Worm (Caenorhabditis elegans) whole organism, early embryonic: ENCODE measurements around the gene tasp-1.
"Not testable (repeated sequence)": the region's sequence is repeated elsewhere in the genome, so short reads cannot be mapped to it uniquely, and the experiment has no call there.

ENCODE experiments used
- B0310.2 ChIP-seq: sonication (generic microtip); optimal IDR thresholded peaks from 2 replicates; lab custom pipeline; 2016; ENCODE audit warnings: mild to moderate bottlenecking, missing genetic modification characterization, missing compliant biosample characterization
- F13C5.2 ChIP-seq: sonication (generic microtip); optimal IDR thresholded peaks from 2 replicates; lab custom pipeline; 2017; ENCODE audit warnings: mild to moderate bottlenecking, missing genetic modification characterization, inconsistent platforms, missing compliant biosample characterization
- aly-1 ChIP-seq: sonication (generic microtip); optimal IDR thresholded peaks from 2 replicates; lab custom pipeline; 2016; ENCODE audit warnings: missing genetic modification characterization, missing compliant biosample characterization
- ama-1 ChIP-seq: fragments of 150-350 bp; optimal IDR thresholded peaks from 2 replicates; lab custom pipeline; 2014
- ceh-13 ChIP-seq: fragments of 200-800 bp; sonication (Bioruptor generic); optimal IDR thresholded peaks from 2 replicates; lab custom pipeline; 2018; ENCODE audit warnings: mild to moderate bottlenecking, missing genetic modification characterization, missing compliant biosample characterization
- ceh-36 ChIP-seq: sonication (generic microtip); optimal IDR thresholded peaks from 2 replicates; lab custom pipeline; 2016; ENCODE audit warnings: missing genetic modification characterization, inconsistent platforms, missing compliant biosample characterization
- ets-7 ChIP-seq: sonication (generic microtip); optimal IDR thresholded peaks from 2 replicates; lab custom pipeline; 2016; ENCODE audit warnings: missing genotype, missing genetic modification characterization, missing compliant biosample characterization
- flt-1 ChIP-seq: fragments of 200-800 bp; sonication (Bioruptor generic); IDR thresholded peaks from 2 replicates; pipeline ENCODE4 v1.3.6; 2022; ENCODE audit warnings: missing genetic modification characterization, missing compliant biosample characterization
- hmbx-1 ChIP-seq: sonication (generic microtip); optimal IDR thresholded peaks from 2 replicates; lab custom pipeline; 2016; ENCODE audit warnings: mild to moderate bottlenecking, missing genetic modification characterization, missing compliant biosample characterization
- hmg-4 ChIP-seq: fragments of 200-800 bp; sonication (Bioruptor generic); optimal IDR thresholded peaks from 2 replicates; lab custom pipeline; 2018; ENCODE audit warnings: mild to moderate bottlenecking, missing genetic modification characterization, missing compliant biosample characterization
- hnd-1 ChIP-seq: sonication (generic microtip); optimal IDR thresholded peaks from 2 replicates; lab custom pipeline; 2016; ENCODE audit warnings: missing genetic modification characterization, missing compliant biosample characterization
- pes-1 ChIP-seq: fragments of 200-800 bp; sonication (Bioruptor generic); IDR thresholded peaks from 2 replicates; pipeline ENCODE4 v1.3.6; 2022; ENCODE audit warnings: missing genetic modification reagents, missing genetic modification characterization, missing compliant biosample characterization
- scrt-1 ChIP-seq: fragments of 200-800 bp; sonication (Bioruptor generic); IDR thresholded peaks from 2 replicates; pipeline ENCODE4 v1.3.6; 2022; ENCODE audit warnings: missing genetic modification characterization, missing compliant biosample characterization
- sea-1 ChIP-seq: fragments of 200-800 bp; sonication (Bioruptor generic); conservative IDR thresholded peaks from 2 replicates; pipeline ENCODE4 v1.3.6; 2022; ENCODE audit warnings: missing genetic modification characterization, missing compliant biosample characterization
- tbx-11 ChIP-seq: fragments of 200-800 bp; sonication (Bioruptor generic); IDR thresholded peaks from 2 replicates; pipeline ENCODE4 v1.3.6; 2022; ENCODE audit warnings: missing genetic modification characterization, missing compliant biosample characterization
- tbx-37 ChIP-seq: fragments of 200-800 bp; sonication (Bioruptor generic); conservative IDR thresholded peaks from 2 replicates; pipeline ENCODE4 v1.3.6; 2022; ENCODE audit warnings: missing genetic modification reagents, missing genetic modification characterization, missing compliant biosample characterization
- tra-4 ChIP-seq: sonication (generic microtip); optimal IDR thresholded peaks from 2 replicates; lab custom pipeline; 2017; ENCODE audit warnings: missing genetic modification characterization, missing compliant biosample characterization

The tasp-1 gene

DNA sequence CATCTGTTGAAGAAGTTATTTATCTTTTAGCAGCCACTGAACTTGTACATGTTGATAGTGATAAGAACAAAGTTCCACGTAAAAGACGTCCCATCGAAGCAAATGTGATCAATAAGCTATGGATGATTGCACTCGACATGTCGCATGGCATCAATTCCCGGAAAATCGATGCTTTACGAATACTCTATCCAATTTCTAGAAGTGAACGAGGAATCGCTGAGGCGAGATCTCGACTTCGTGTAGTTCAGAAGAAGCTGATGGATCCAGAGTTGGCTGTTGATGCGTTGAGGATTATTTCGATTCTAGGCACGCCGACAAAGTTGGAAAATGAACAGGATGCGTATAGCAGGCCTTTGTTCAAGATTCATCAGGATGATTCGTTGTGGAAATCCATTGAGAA lies 10.6 kb downstream of the tasp-1 start:
- TF ChIP-seq hnd-1 (tag; lab: Kevin White, UChicago) (no peak), ama-1 (lab: Kevin White, UChicago) (no peak), scrt-1 (GFP tag; lab: Robert Waterston, UW) (no peak), sea-1 (GFP tag; lab: Robert Waterston, UW) (no peak), aly-1 (no peak), ceh-36 (no peak)

DNA sequence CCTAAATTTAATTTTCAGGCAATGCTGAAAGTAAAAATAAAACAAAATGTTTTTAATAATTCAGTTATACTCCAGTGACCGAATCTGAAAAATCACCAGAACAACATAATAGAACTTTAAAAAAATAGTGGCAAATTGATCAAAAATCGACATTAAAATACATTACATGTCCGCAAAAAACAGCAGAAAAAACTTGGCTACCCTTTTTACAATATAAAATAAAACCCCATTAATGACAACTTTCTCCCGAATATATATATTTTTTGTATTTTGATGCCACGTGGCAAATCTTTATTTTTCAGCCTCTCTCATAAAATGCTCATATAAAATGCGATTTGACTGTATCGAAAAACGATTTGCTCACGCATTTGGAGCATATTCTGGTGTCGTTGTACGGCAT lies 22.4 kb downstream of the tasp-1 start, which contains the start of gene ptr-19:
Gene ptr-19 (plus strand): TSS at position 301 of the 400 bp plus-strand sequence.
- TF ChIP-seq flt-1 (GFP tag; lab: Robert Waterston, UW) = no peak
- no peak for TF ChIP-seq ets-7 (tag; lab: Kevin White, UChicago)
- no peak for TF ChIP-seq hnd-1 (tag; lab: Kevin White, UChicago)
- TF ChIP-seq pes-1 (GFP tag; lab: Robert Waterston, UW) = no peak
- TF ChIP-seq hmbx-1 = no peak
- no peak for TF ChIP-seq ceh-36
- no peak for TF ChIP-seq aly-1
- TF ChIP-seq F13C5.2 (tag; lab: Kevin White, UChicago) = no peak
- TF ChIP-seq tra-4 (tag; lab: Kevin White, UChicago) = no peak
- TF ChIP-seq scrt-1 (GFP tag; lab: Robert Waterston, UW) = no peak
- TF ChIP-seq tbx-11 (GFP tag; lab: Robert Waterston, UW) = no peak

DNA sequence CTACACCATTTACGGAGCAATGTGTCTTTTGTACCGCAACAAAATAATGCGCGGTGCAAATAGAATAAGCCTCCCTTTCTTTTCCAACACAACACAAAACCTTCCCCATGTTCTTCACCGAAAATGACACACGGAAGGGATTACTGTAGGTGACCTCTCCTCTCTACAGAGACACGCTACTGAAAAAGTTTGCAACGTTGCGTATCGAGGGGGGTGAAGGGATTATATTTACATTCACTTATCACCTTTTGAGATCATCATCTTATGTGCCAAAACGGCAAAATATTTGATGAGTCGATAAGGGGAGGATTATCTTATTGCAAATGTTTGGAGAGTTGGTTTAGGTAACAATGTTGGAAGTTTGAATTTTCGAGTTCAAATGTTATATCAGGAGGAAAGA lies 23.9 kb downstream of the tasp-1 start:
- TF ChIP-seq ceh-13 (GFP tag; lab: Kevin White, UChicago) (no peak), ceh-36 (peak; percentile 41)

DNA sequence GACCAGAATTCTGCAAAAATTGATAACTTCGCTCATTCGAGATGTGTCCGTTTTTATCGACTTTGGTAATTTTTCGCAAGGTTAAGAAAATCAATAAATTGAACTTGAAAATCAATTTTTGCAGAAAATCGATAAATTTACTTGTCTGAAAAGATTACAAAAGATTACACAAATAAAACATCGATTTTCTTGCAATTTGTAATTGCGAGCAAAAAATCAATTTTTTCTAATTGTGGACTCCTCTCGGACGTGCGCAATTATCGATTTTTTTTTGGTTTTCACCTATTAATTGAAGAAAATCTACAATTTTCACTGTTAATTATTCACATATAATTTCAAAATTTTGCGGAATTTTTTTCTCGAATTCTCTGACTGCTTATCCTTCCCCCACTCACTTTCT lies 32.1 kb downstream of the tasp-1 start:
- TF ChIP-seq tbx-37 (GFP tag; lab: Robert Waterston, UW) (no peak), ets-7 (tag; lab: Kevin White, UChicago) (no peak), tra-4 (tag; lab: Kevin White, UChicago) (no peak), ama-1 (lab: Kevin White, UChicago) (no peak), F13C5.2 (tag; lab: Kevin White, UChicago) (no peak)

DNA sequence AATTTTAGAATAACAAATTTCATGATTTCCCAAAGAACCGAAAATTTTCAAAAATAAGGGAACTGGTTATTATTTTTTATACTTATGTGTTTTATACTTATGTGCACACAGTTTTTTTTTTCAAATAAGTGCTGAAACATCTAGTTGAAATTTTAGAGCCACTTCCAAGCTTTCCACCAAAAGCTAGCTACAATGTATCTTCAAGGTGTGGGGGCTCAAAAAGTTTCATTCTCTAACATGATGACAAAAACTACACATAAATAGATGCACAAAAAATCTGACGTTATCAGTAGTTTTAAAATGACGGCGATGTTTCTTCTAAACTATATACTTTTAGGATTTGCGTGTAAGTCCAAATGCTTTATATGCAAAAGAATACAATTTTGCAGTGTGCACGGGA lies 34.9 kb downstream of the tasp-1 start, which contains the start of gene clec-163:
Gene clec-163 (plus strand): TSS at position 301 of the 400 bp plus-strand sequence.
- TF ChIP-seq hmg-4 = no peak
- TF ChIP-seq aly-1 = no peak
- TF ChIP-seq hmbx-1 = no peak
- no peak for TF ChIP-seq ceh-36
- TF ChIP-seq tbx-11 (GFP tag; lab: Robert Waterston, UW) = no peak
- no peak for TF ChIP-seq flt-1 (GFP tag; lab: Robert Waterston, UW)
- no peak for TF ChIP-seq sea-1 (GFP tag; lab: Robert Waterston, UW)
- TF ChIP-seq ets-7 (tag; lab: Kevin White, UChicago) = no peak
- no peak for TF ChIP-seq hnd-1 (tag; lab: Kevin White, UChicago)
- TF ChIP-seq F13C5.2 (tag; lab: Kevin White, UChicago) = no peak
- TF ChIP-seq B0310.2 (tag; lab: Kevin White, UChicago) = no peak
- TF ChIP-seq scrt-1 (GFP tag; lab: Robert Waterston, UW) = no peak
- TF ChIP-seq pes-1 (GFP tag; lab: Robert Waterston, UW) = no peak
- no peak for TF ChIP-seq tbx-37 (GFP tag; lab: Robert Waterston, UW)
- TF ChIP-seq ceh-13 (GFP tag; lab: Kevin White, UChicago) = no peak
- TF ChIP-seq tra-4 (tag; lab: Kevin White, UChicago) = no peak
- TF ChIP-seq ama-1 (lab: Kevin White, UChicago) = no peak

DNA sequence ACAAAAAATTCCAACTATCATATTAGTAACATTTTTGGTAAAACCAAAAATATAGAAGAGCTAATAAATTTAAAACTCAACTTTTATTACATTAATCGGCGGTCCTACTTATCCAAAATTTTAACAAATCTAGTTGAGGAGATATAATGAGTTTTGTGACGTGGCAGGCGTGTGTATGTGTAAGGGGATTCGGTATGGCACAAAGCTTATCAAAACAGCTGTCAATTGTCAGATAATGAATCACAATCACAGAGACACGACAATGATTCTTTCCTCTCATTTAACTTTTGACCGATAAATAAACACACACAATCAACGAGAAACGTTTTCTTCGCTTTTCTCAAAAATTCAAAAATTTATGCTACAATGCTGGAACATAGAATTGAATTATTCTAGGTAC lies 42.9 kb downstream of the tasp-1 start, which contains the start of gene K11D9.3:
Gene K11D9.3 (minus strand): TSS at position 181 of the 400 bp plus-strand sequence.
- TF ChIP-seq hmbx-1 (no peak), hmg-4 (no peak), sea-1 (GFP tag; lab: Robert Waterston, UW) (no peak), scrt-1 (GFP tag; lab: Robert Waterston, UW) (no peak), ceh-36 (no peak), tbx-37 (GFP tag; lab: Robert Waterston, UW) (no peak), hnd-1 (tag; lab: Kevin White, UChicago) (no peak), pes-1 (GFP tag; lab: Robert Waterston, UW) (no peak)

DNA sequence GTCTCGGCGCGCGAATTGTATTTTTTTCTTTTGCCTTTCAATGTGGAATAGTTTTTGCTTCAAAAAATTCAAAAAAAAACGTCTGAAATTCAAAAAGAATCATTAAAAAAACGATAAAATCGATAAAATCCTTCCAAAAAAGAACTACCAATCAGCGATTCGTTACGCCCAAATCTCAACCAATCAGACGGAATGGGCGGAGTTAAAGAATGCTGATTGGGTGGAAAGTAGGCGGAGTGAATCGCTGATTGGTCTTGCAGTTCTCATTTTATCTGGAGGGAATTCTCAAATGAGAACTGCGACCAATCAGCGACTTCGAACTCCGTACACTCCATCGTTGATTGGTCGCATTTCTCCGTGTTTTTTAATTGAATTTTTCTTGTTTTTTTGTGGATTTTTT lies 46.1 kb downstream of the tasp-1 start:
- TF ChIP-seq tbx-37 (GFP tag; lab: Robert Waterston, UW) (no peak), tra-4 (tag; lab: Kevin White, UChicago) (no peak), B0310.2 (tag; lab: Kevin White, UChicago) (no peak), scrt-1 (GFP tag; lab: Robert Waterston, UW) (no peak), hmbx-1 (no peak), sea-1 (GFP tag; lab: Robert Waterston, UW) (no peak), aly-1 (no peak), hmg-4 (no peak), hnd-1 (tag; lab: Kevin White, UChicago) (no peak), F13C5.2 (tag; lab: Kevin White, UChicago) (no peak), flt-1 (GFP tag; lab: Robert Waterston, UW) (no peak), ceh-13 (GFP tag; lab: Kevin White, UChicago) (no peak)

DNA sequence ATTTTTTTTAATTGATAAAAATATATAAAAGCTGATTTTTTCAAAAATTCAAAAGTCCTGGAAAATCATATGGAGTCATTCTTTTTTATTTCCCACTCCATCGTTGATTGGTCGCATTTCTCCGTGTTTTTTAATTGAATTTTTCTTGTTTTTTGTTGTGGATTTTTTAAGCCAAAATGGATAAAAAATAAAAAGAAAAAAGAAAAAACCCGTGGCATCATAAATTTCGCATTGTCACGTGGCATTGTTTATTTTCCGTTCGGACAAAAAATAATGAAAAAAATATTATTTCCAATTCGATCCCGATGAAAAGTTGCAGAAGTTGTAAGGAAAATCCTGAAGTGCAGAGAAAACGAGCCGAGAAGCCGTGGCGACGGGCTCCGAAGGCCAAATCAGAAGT lies 46.5 kb downstream of the tasp-1 start, which contains the start of gene klp-7:
Gene klp-7 (plus strand): TSS at position 301 of the 400 bp plus-strand sequence.
- not testable (repeated sequence) for TF ChIP-seq flt-1 (GFP tag; lab: Robert Waterston, UW); aly-1; F13C5.2 (tag; lab: Kevin White, UChicago)
